Fruit fly (Drosophila melanogaster): Measurements from ENCODE around the gene exex.

The exex gene

dm6 chr3L:7960707-7961695, 13.0 kb downstream of the exex start (continued):
- TF ChIP-seq CG2116 (GFP tag; optimal IDR thresholded peaks at IDR 0.05), result no peak
- peak in 1 of 2 experiments; percentile 3 for TF ChIP-seq eve (GFP tag; optimal IDR thresholded peaks at IDR 0.05)
- peak; percentile 85 for TF ChIP-seq mirr (GFP tag; optimal IDR thresholded peaks at IDR 0.05)
- peak; percentile 11 for TF ChIP-seq wek (GFP tag; optimal IDR thresholded peaks at IDR 0.05)
- TF ChIP-seq Kr (GFP tag; optimal IDR thresholded peaks at IDR 0.05), result no peak
- TF ChIP-seq Gsc (GFP tag; IDR thresholded peaks at IDR 0.05), result no peak
- TF ChIP-seq unpg (GFP tag; optimal IDR thresholded peaks at IDR 0.05), result peak; percentile 2
- no peak for TF ChIP-seq Meics (GFP tag; optimal IDR thresholded peaks at IDR 0.05)
- TF ChIP-seq Adf1 (GFP tag; IDR thresholded peaks at IDR 0.05), result no peak
- TF ChIP-seq mam (GFP tag; optimal IDR thresholded peaks at IDR 0.05), result no peak
- peak; percentile 18 for TF ChIP-seq MTF-1 (GFP tag; optimal IDR thresholded peaks at IDR 0.05; ENCODE audit: borderline replicate concordance)
- TF ChIP-seq CG13894 (tag; optimal IDR thresholded peaks at IDR 0.05), result peak; percentile 65
- no peak for TF ChIP-seq CG10543 (GFP tag; optimal IDR thresholded peaks at IDR 0.05)
- peak; percentile 15 for TF ChIP-seq nau (GFP tag; optimal IDR thresholded peaks at IDR 0.05)
- TF ChIP-seq Ets97D (GFP tag; optimal IDR thresholded peaks at IDR 0.05), result no peak
- TF ChIP-seq PHDP (tag; optimal IDR thresholded peaks at IDR 0.05), result peak; percentile 46
- TF ChIP-seq E2f1 (GFP tag; IDR thresholded peaks at IDR 0.05), result no peak
- TF ChIP-seq da (GFP tag; optimal IDR thresholded peaks at IDR 0.05), result no peak
- no peak for TF ChIP-seq gsb (GFP tag; IDR thresholded peaks at IDR 0.05)
- no peak for TF ChIP-seq CG15011 (GFP tag; optimal IDR thresholded peaks at IDR 0.05)
- no peak for TF ChIP-seq Scr (GFP tag; IDR thresholded peaks at IDR 0.05; ENCODE audit: partially characterized antibody)
- no peak for TF ChIP-seq fd3F (GFP tag; optimal IDR thresholded peaks at IDR 0.05)
- TF ChIP-seq Camta (GFP tag; optimal IDR thresholded peaks at IDR 0.05), result peak; percentile 43
- TF ChIP-seq CG11560 (tag; IDR thresholded peaks at IDR 0.05), result no peak
- no peak for TF ChIP-seq run (tag; optimal IDR thresholded peaks at IDR 0.05)
- peak; percentile 23 for TF ChIP-seq Lhr (GFP tag; optimal IDR thresholded peaks at IDR 0.05)
- no peak for TF ChIP-seq CG7987 (GFP tag; optimal IDR thresholded peaks at IDR 0.05)
- TF ChIP-seq CG10654 (GFP tag; optimal IDR thresholded peaks at IDR 0.05), result no peak
- no peak for TF ChIP-seq CG6683 (GFP tag; optimal IDR thresholded peaks at IDR 0.05)
- TF ChIP-seq gsb-n (tag; optimal IDR thresholded peaks at IDR 0.05), result no peak
- TF ChIP-seq CG11085 (GFP tag; IDR thresholded peaks at IDR 0.05), result no peak
- no peak for TF ChIP-seq CG7271 (tag; optimal IDR thresholded peaks at IDR 0.05)
- peak; percentile 45 for TF ChIP-seq CG9727 (GFP tag; optimal IDR thresholded peaks at IDR 0.05)
- peak; percentile 40; the same call in 1 of the 2 replicates for TF ChIP-seq CG7372 (GFP tag; IDR thresholded peaks at IDR 0.05)
- TF ChIP-seq CG16815 (GFP tag; optimal IDR thresholded peaks at IDR 0.05), result no peak
- peak; percentile 76 for TF ChIP-seq Med (GFP tag)
- TF ChIP-seq Myb (GFP tag; optimal IDR thresholded peaks at IDR 0.05), result no peak
- TF ChIP-seq B-H2 (GFP tag; optimal IDR thresholded peaks at IDR 0.05), result peak; percentile 53
- peak; percentile 37 for TF ChIP-seq pfk (GFP tag; optimal IDR thresholded peaks at IDR 0.05)
- no peak for TF ChIP-seq sima (GFP tag; optimal IDR thresholded peaks at IDR 0.05)
- peak; percentile 11 for TF ChIP-seq CG13296 (GFP tag; optimal IDR thresholded peaks at IDR 0.05)
- TF ChIP-seq HLH4C (GFP tag; IDR thresholded peaks at IDR 0.05; ENCODE audit: partially characterized antibody), result no peak
- TF ChIP-seq lbe (GFP tag; optimal IDR thresholded peaks at IDR 0.05), result peak; percentile 25
- TF ChIP-seq CG17328 (GFP tag; IDR thresholded peaks at IDR 0.05), result peak; percentile 24; the same call in 1 of the 2 replicates
- TF ChIP-seq D (optimal IDR thresholded peaks at IDR 0.05), result no peak
- peak; percentile 20 for TF ChIP-seq D (GFP tag; optimal IDR thresholded peaks at IDR 0.05)
- no peak for TF ChIP-seq Mad (GFP tag; optimal IDR thresholded peaks at IDR 0.05)
- no peak for TF ChIP-seq CG11456 (GFP tag; IDR thresholded peaks at IDR 0.05)

Data from whole organism, embryonic.